Worm (Caenorhabditis elegans) whole organism, L3 larva: ENCODE results near the gene fut-8.

Source experiments
- aly-2 ChIP-seq: fragments of 150-350 bp; optimal IDR thresholded peaks from 2 replicates; lab custom pipeline; 2014; ENCODE audit warnings: missing biosample characterization, missing genetic modification characterization
- lin-39 ChIP-seq: fragments of 150-350 bp; optimal IDR thresholded peaks from 2 replicates; lab custom pipeline; 2018; ENCODE audit warnings: missing biosample characterization, missing genetic modification reagents, missing genetic modification characterization
- lsy-12 ChIP-seq: sonication (generic microtip); optimal IDR thresholded peaks from 2 replicates; lab custom pipeline; 2016; ENCODE audit warnings: mild to moderate bottlenecking, missing genetic modification characterization, missing compliant biosample characterization
- nhr-237 ChIP-seq: fragments of 150-350 bp; optimal IDR thresholded peaks from 2 replicates; lab custom pipeline; 2014; ENCODE audit warnings: missing biosample characterization, missing genetic modification characterization
- nhr-76 ChIP-seq: fragments of 150-350 bp; sonication (generic microtip); optimal IDR thresholded peaks from 5 replicates; lab custom pipeline; 2014; ENCODE audit warnings: missing biosample characterization, missing genetic modification characterization

ce11 chrV:6016097-6016496 is 25.8 kb upstream of the fut-8 start:
- no peak for TF ChIP-seq nhr-237 (tag; lab: Kevin White, UChicago)
- no peak for TF ChIP-seq nhr-76 (tag; lab: Kevin White, UChicago)
- TF ChIP-seq lin-39 (tag; lab: Kevin White, UChicago), result no peak
- TF ChIP-seq lsy-12 (tag; lab: Kevin White, UChicago), result no peak
- no peak for TF ChIP-seq aly-2 (tag; lab: Kevin White, UChicago)
